Worm (Caenorhabditis elegans): ENCODE data around the gene crh-1.

- TF ChIP-seq elt-3 (tag; optimal IDR thresholded peaks at IDR 0.05) (no peak), nhr-77 (tag; optimal IDR thresholded peaks at IDR 0.05) (no peak), nhr-12 (tag; optimal IDR thresholded peaks at IDR 0.05) (no peak), unc-39 (tag; optimal IDR thresholded peaks at IDR 0.05) (no peak), fos-1 (tag; optimal IDR thresholded peaks at IDR 0.05) (no peak), skn-1 (tag; optimal IDR thresholded peaks at IDR 0.05) (no peak), mab-5 (tag; optimal IDR thresholded peaks at IDR 0.05) (no peak), lin-39 (tag; optimal IDR thresholded peaks at IDR 0.05) (no peak), nhr-11 (tag; optimal IDR thresholded peaks at IDR 0.05) (no peak), dmd-4 (tag; optimal IDR thresholded peaks at IDR 0.05) (no peak), ztf-4 (tag; optimal IDR thresholded peaks at IDR 0.05) (no peak), lin-13 (GFP tag; optimal IDR thresholded peaks at IDR 0.05) (no peak), ceh-82 (tag; optimal IDR thresholded peaks at IDR 0.05) (no peak)
These were observed 83.3 kb downstream of the crh-1 start for ce11 chrIII:11740868-11741267.
